Fruit fly (Drosophila melanogaster) whole organism, embryonic: ENCODE measurements around the gene Pxd.
"Not testable (repeated sequence)": the region's sequence is repeated elsewhere in the genome, so short reads cannot be mapped to it uniquely, and the experiment has no call there.

Source experiments
- Adf1 ChIP-seq: fragments of 200-800 bp; sonication (Bioruptor generic); IDR thresholded peaks from 2 replicates; pipeline ENCODE4 v1.3.6; 2022; ENCODE audit warnings: missing biosample characterization, missing genetic modification characterization
- CG10209 ChIP-seq: fragments of 200-800 bp; sonication (Bioruptor generic); optimal IDR thresholded peaks from 3 replicates; lab custom pipeline; 2017; ENCODE audit warnings: missing biosample characterization, mild to moderate bottlenecking, missing genetic modification characterization, missing genetic modification reagents
- CG11085 ChIP-seq: fragments of 200-800 bp; sonication (Bioruptor generic); IDR thresholded peaks from 2 replicates; pipeline ENCODE4 v1.3.6; 2022; ENCODE audit warnings: missing biosample characterization, missing genetic modification characterization
- CG12391 ChIP-seq: fragments of 200-800 bp; sonication (Bioruptor generic); optimal IDR thresholded peaks from 3 replicates; lab custom pipeline; 2018; ENCODE audit warnings: missing biosample characterization, mild to moderate bottlenecking, missing genetic modification characterization, moderate library complexity
- CG14710 ChIP-seq: fragments of 200-800 bp; sonication (Bioruptor generic); optimal IDR thresholded peaks from 3 replicates; lab custom pipeline; 2019; ENCODE audit warnings: missing biosample characterization, mild to moderate bottlenecking, missing genetic modification characterization, moderate library complexity
- CG14860 ChIP-seq: fragments of 200-800 bp; sonication (Bioruptor generic); IDR thresholded peaks from 3 replicates; pipeline ENCODE4 v1.3.6; 2022; ENCODE audit warnings: missing biosample characterization, missing genetic modification characterization; ENCODE audit not compliant: partially characterized antibody
- CG17328 ChIP-seq: fragments of 200-800 bp; sonication (Bioruptor generic); IDR thresholded peaks from 2 replicates; pipeline ENCODE4 v1.3.6; 2022; ENCODE audit warnings: missing biosample characterization, missing genetic modification characterization
- CG1792 ChIP-seq: fragments of 200-800 bp; sonication (Bioruptor generic); optimal IDR thresholded peaks from 2 replicates; lab custom pipeline; 2016; ENCODE audit warnings: missing biosample characterization, missing genetic modification characterization
- CG18011 ChIP-seq: fragments of 200-800 bp; sonication (Bioruptor generic); optimal IDR thresholded peaks from 2 replicates; lab custom pipeline; 2017; ENCODE audit warnings: missing biosample characterization, missing genetic modification characterization, mild to moderate bottlenecking, moderate library complexity, missing genotype
- CG30020 ChIP-seq: fragments of 200-800 bp; optimal IDR thresholded peaks from 2 replicates; lab custom pipeline; 2019; ENCODE audit warnings: missing biosample characterization, mild to moderate bottlenecking, missing genetic modification characterization, moderate library complexity
- CG32772 ChIP-seq: fragments of 200-800 bp; sonication (Bioruptor generic); IDR thresholded peaks from 2 replicates; pipeline ENCODE4 v1.3.6; 2022; ENCODE audit warnings: missing biosample characterization, missing genetic modification characterization
- CG4404 ChIP-seq: fragments of 200-800 bp; sonication (Bioruptor generic); IDR thresholded peaks from 2 replicates; pipeline ENCODE4 v1.3.6; 2022; ENCODE audit warnings: missing biosample characterization, missing genetic modification characterization
- CG4707 ChIP-seq: fragments of 200-800 bp; sonication (Bioruptor generic); optimal IDR thresholded peaks from 2 replicates; lab custom pipeline; 2018; ENCODE audit warnings: missing biosample characterization, mild to moderate bottlenecking, missing genetic modification characterization, moderate library complexity
- CG5953 ChIP-seq: fragments of 200-800 bp; sonication (Bioruptor generic); IDR thresholded peaks from 2 replicates; pipeline ENCODE4 v1.3.6; 2022; ENCODE audit warnings: missing biosample characterization, missing genetic modification characterization
- CG8089 ChIP-seq: fragments of 200-800 bp; sonication (Bioruptor generic); optimal IDR thresholded peaks from 3 replicates; lab custom pipeline; 2016; ENCODE audit warnings: missing biosample characterization, missing genetic modification characterization
- CG8765 ChIP-seq: fragments of 200-800 bp; sonication (Bioruptor generic); IDR thresholded peaks from 2 replicates; pipeline ENCODE4 v1.3.6; 2022; ENCODE audit warnings: missing biosample characterization, missing genetic modification characterization
- CG9609 ChIP-seq: fragments of 200-800 bp; sonication (Bioruptor generic); optimal IDR thresholded peaks from 3 replicates; lab custom pipeline; 2016; ENCODE audit warnings: missing biosample characterization, missing genetic modification characterization
- CoRest ChIP-seq: fragments of 200-800 bp; sonication (Bioruptor generic); optimal IDR thresholded peaks from 3 replicates; lab custom pipeline; 2018; ENCODE audit warnings: missing biosample characterization, mild to moderate bottlenecking, missing genetic modification characterization, moderate library complexity
- Deaf1 ChIP-seq: fragments of 200-800 bp; optimal IDR thresholded peaks from 3 replicates; lab custom pipeline; 2019; ENCODE audit warnings: missing biosample characterization, mild to moderate bottlenecking, missing genetic modification characterization, moderate library complexity
- Dfd ChIP-seq, 2 experiments: fragments of >200 bp; optimal IDR thresholded peaks; 2 replicates each; lab custom pipeline; 2017; ENCODE audit warnings: missing biosample characterization in 2 of 2, missing genetic modification characterization in 2 of 2
- H2.0 ChIP-seq: fragments of 200-800 bp; sonication (Bioruptor generic); IDR thresholded peaks from 2 replicates; pipeline ENCODE4 v1.3.6; 2022; ENCODE audit warnings: missing biosample characterization, missing genetic modification characterization
- Lim3 ChIP-seq: fragments of 200-800 bp; sonication (Bioruptor generic); IDR thresholded peaks from 2 replicates; pipeline ENCODE4 v1.3.6; 2022; ENCODE audit warnings: missing biosample characterization, missing genetic modification characterization
- Poxn ChIP-seq: fragments of 200-800 bp; sonication (Bioruptor generic); IDR thresholded peaks from 2 replicates; pipeline ENCODE4 v1.3.6; 2022; ENCODE audit warnings: missing biosample characterization, missing genetic modification characterization
- Scr ChIP-seq: fragments of 200-800 bp; sonication (Bioruptor generic); IDR thresholded peaks from 2 replicates; pipeline ENCODE4 v1.3.6; 2022; ENCODE audit warnings: missing biosample characterization, missing genetic modification characterization; ENCODE audit not compliant: partially characterized antibody
- Side ChIP-seq: fragments of 200-800 bp; sonication (Bioruptor generic); optimal IDR thresholded peaks from 2 replicates; lab custom pipeline; 2016; ENCODE audit warnings: missing biosample characterization, missing genetic modification characterization
- ato ChIP-seq: fragments of 200-800 bp; sonication (Bioruptor generic); IDR thresholded peaks from 2 replicates; pipeline ENCODE4 v1.3.6; 2022; ENCODE audit warnings: missing biosample characterization, missing genetic modification characterization; ENCODE audit not compliant: partially characterized antibody
- bcd ChIP-seq: fragments of 200-800 bp; sonication (Bioruptor generic); optimal IDR thresholded peaks from 2 replicates; lab custom pipeline; 2017; ENCODE audit warnings: missing biosample characterization, mild to moderate bottlenecking, missing genetic modification characterization
- br ChIP-seq: fragments of >200 bp; optimal IDR thresholded peaks from 2 replicates; lab custom pipeline; 2017
- cad ChIP-seq: fragments of >200 bp; optimal IDR thresholded peaks from 2 replicates; lab custom pipeline; 2017; ENCODE audit warnings: missing biosample characterization, missing genetic modification characterization
- cato ChIP-seq: fragments of 200-800 bp; sonication (Bioruptor generic); optimal IDR thresholded peaks from 2 replicates; lab custom pipeline; 2016; ENCODE audit warnings: missing biosample characterization, missing genetic modification characterization, borderline replicate concordance
- disco-r ChIP-seq: fragments of 200-800 bp; sonication (Bioruptor generic); optimal IDR thresholded peaks from 2 replicates; lab custom pipeline; 2016; ENCODE audit warnings: missing biosample characterization, missing genetic modification characterization
- dpn ChIP-seq, 2 experiments: fragments of 200-800 bp; sonication (Bioruptor generic); optimal IDR thresholded peaks; 3 replicates each; lab custom pipeline; 2016; ENCODE audit warnings: missing biosample characterization in 2 of 2, missing genetic modification characterization in 2 of 2
- fru ChIP-seq: fragments of >200 bp; optimal IDR thresholded peaks from 2 replicates; lab custom pipeline; 2017
- gsb-n ChIP-seq: fragments of 200-800 bp; sonication (Bioruptor generic); optimal IDR thresholded peaks from 3 replicates; lab custom pipeline; 2018; ENCODE audit warnings: missing biosample characterization, mild to moderate bottlenecking, missing genetic modification characterization
- ind ChIP-seq: fragments of 200-800 bp; sonication (Bioruptor generic); optimal IDR thresholded peaks from 3 replicates; lab custom pipeline; 2016; ENCODE audit warnings: missing biosample characterization, missing genetic modification characterization
- insv ChIP-seq, 2 experiments: fragments of 200-800 bp; sonication (Bioruptor generic); optimal IDR thresholded peaks; 3 replicates each; lab custom pipeline; 2016 to 2018; ENCODE audit warnings: missing biosample characterization in 2 of 2, missing genetic modification characterization in 2 of 2
- kay ChIP-seq: fragments of 200-800 bp; sonication (Bioruptor generic); optimal IDR thresholded peaks from 2 replicates; lab custom pipeline; 2016; ENCODE audit warnings: missing biosample characterization, missing genetic modification characterization
- nom ChIP-seq: fragments of 200-800 bp; sonication (Bioruptor generic); optimal IDR thresholded peaks from 2 replicates; lab custom pipeline; 2017; ENCODE audit warnings: missing biosample characterization, missing genetic modification characterization, mild to moderate bottlenecking, moderate library complexity, missing genetic modification reagents
- stc ChIP-seq: fragments of 200-800 bp; sonication (Bioruptor generic); IDR thresholded peaks from 2 replicates; pipeline ENCODE4 v1.3.6; 2022; ENCODE audit warnings: missing biosample characterization, missing genetic modification characterization
- tx ChIP-seq: fragments of 200-800 bp; sonication (Bioruptor generic); optimal IDR thresholded peaks from 2 replicates; lab custom pipeline; 2016; ENCODE audit warnings: missing biosample characterization, missing genetic modification characterization
- unc-4 ChIP-seq: fragments of 200-800 bp; sonication (Bioruptor generic); IDR thresholded peaks from 2 replicates; pipeline ENCODE4 v1.3.6; 2022; ENCODE audit warnings: missing biosample characterization, missing genetic modification characterization; ENCODE audit not compliant: partially characterized antibody

Gene Pxd

DNA sequence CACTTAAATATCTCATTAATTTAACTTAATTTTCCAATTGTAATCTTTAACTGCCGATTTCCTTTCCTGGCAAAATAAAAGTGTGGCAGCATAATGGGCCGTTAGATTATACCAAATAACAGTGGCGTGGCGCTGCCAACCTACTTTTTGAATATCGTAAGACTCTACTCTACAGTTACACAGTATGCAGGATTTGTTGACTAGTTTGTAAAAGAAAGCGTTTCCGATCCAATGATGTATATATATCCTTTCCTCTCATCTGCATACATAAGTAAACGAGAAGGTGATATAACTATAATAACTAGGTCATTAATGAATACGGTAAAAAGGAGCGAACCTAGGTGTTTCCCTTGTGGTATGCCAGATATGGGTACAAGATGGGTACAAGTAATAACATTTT is 22.6 kb upstream of the Pxd start, which contains the start of gene EMC2B (continued):
- peak; percentile 13 for TF ChIP-seq tx (GFP tag; lab: Kevin White, UChicago)
- peak; percentile 55 for TF ChIP-seq CoRest (tag; lab: Kevin White, UChicago)
- TF ChIP-seq CG14710 (tag; lab: Kevin White, UChicago), result peak; percentile 40
- TF ChIP-seq CG17328 (GFP tag; lab: Robert Waterston, UW), result no peak
- TF ChIP-seq Lim3 (GFP tag; lab: Robert Waterston, UW), result no peak
- TF ChIP-seq CG1792, result peak; percentile 10
- no peak for TF ChIP-seq Poxn (GFP tag; lab: Robert Waterston, UW)
- TF ChIP-seq CG11085 (GFP tag; lab: Robert Waterston, UW), result no peak
- TF ChIP-seq Deaf1 (tag; lab: Kevin White, UChicago), result no peak
- peak in 1 of 2 experiments; percentile 52 for TF ChIP-seq insv (GFP tag; optimal IDR thresholded peaks at IDR 0.05; lab: Kevin White, UChicago)
- no peak for TF ChIP-seq CG18011 (GFP tag; lab: Kevin White, UChicago)
- TF ChIP-seq CG30020, result no peak
- TF ChIP-seq CG8765 (GFP tag; lab: Robert Waterston, UW), result no peak
- no peak for TF ChIP-seq kay (GFP tag; lab: Kevin White, UChicago)
- TF ChIP-seq br (lab: Kevin White, UChicago), result no peak
- TF ChIP-seq CG12391 (tag; lab: Kevin White, UChicago), result peak; percentile 44
- no peak for TF ChIP-seq cato (GFP tag; lab: Kevin White, UChicago)
- no peak for TF ChIP-seq CG32772 (GFP tag; lab: Robert Waterston, UW)
- peak; percentile 41 for TF ChIP-seq CG9609
- peak; percentile 22 for TF ChIP-seq disco-r
- TF ChIP-seq CG4404 (GFP tag; lab: Robert Waterston, UW), result no peak
- TF ChIP-seq CG5953 (GFP tag; lab: Robert Waterston, UW), result no peak
- TF ChIP-seq CG10209, result no peak
- TF ChIP-seq gsb-n (tag; lab: Kevin White, UChicago), result peak; percentile 5
- TF ChIP-seq Adf1 (GFP tag; lab: Robert Waterston, UW), result no peak
- TF ChIP-seq CG8089 (GFP tag; lab: Kevin White, UChicago), result no peak
- no peak for TF ChIP-seq stc
- TF ChIP-seq Dfd (GFP tag; optimal IDR thresholded peaks at IDR 0.05; lab: Kevin White, UChicago), result no peak
- TF ChIP-seq Scr, result no peak
- no peak for TF ChIP-seq CG14860
- no peak for TF ChIP-seq H2.0 (GFP tag; lab: Robert Waterston, UW)
- no peak for TF ChIP-seq CG4707
- no peak for TF ChIP-seq ato
- peak; percentile 34 for TF ChIP-seq bcd
- TF ChIP-seq unc-4 (GFP tag; lab: Robert Waterston, UW), result no peak
- peak; percentile 36 for TF ChIP-seq ind (GFP tag; lab: Kevin White, UChicago)
- TF ChIP-seq dpn (GFP tag; optimal IDR thresholded peaks at IDR 0.05; lab: Kevin White, UChicago), result peak; percentile 46 to 62
- peak; percentile 45 for TF ChIP-seq Side (GFP tag; lab: Kevin White, UChicago)
- TF ChIP-seq, all 482 proteins: peak for 121

- TF ChIP-seq fru; nom (GFP tag; lab: Kevin White, UChicago); cad (GFP tag; lab: Kevin White, UChicago): not testable (repeated sequence)
- TF ChIP-seq, all 482 proteins: peak for 0; not testable (repeated sequence) for 482
Observed at dm6 chr3R:16992716-16993115, 21.7 kb upstream of the Pxd start, which contains the start of gene CG31274. CG31274 (plus strand) TSS chr3R:16993016.
